Fruit fly (Drosophila melanogaster) S2 (cell line): ENCODE data around the gene CG45307.

Experiments
- CG8478 ChIP-seq: fragments of >200 bp; optimal IDR thresholded peaks from 2 replicates; lab custom pipeline; 2018
- CTCF ChIP-seq, 2 experiments: fragments of >200 bp; optimal IDR thresholded peaks; 2 replicates each; lab custom pipeline; 2018

Gene CG45307

DNA sequence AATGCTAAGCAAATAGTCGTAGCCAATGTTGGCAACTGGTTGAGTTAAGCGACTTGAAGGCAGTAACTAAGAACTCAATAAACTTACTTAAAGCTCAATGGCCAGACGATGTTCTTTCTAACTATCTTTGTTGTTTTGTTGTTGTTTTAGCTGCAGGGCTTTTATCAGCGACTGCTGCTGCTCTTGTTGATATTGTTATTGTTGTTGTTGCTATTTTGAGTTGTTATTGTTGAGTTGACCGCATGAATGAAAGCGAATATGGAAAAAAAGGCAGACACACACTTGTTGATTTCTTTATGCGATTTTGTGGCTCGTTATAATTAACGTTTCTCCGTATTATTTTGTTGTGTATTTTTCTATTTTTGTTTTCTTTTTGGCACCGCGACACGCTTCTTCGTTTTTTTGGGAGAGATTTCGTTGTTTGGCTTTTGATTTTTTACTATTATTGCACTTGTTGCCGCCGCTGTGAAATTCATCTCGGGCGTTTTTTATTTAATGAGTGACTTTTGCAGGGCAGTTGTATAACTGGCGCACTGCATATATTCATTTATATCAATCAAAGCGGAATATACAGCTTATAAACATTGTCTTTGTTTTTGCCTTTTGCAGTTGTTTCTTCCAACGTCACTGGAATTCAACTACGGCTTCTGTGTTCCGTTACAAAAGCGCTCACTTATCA lies 43.4 kb downstream of the CG45307 start:
- TF ChIP-seq CTCF (optimal IDR thresholded peaks at IDR 0.05; lab: Kevin White, UChicago) (no peak), CG8478 (no peak)

DNA sequence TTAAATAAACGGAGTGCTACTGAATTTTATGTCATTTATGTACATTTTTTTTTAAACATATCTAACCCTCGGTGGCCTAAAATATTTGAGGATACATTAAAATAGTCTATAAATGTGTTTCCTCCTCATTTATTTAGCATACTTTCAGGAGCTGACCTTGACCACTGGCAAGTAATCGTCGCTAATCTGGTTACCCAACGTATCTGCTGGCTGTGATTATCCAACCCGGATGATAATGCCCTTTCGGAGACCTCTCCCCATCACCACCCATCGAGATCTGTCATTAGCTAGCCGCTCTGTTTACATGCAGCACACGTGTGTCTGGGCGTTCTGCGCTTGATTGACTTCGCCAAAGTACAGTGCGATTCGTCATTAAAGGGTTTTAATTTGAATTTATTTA lies 44.4 kb downstream of the CG45307 start:
- no peak for TF ChIP-seq CG8478
- no peak for TF ChIP-seq CTCF (optimal IDR thresholded peaks at IDR 0.05; lab: Kevin White, UChicago)

DNA sequence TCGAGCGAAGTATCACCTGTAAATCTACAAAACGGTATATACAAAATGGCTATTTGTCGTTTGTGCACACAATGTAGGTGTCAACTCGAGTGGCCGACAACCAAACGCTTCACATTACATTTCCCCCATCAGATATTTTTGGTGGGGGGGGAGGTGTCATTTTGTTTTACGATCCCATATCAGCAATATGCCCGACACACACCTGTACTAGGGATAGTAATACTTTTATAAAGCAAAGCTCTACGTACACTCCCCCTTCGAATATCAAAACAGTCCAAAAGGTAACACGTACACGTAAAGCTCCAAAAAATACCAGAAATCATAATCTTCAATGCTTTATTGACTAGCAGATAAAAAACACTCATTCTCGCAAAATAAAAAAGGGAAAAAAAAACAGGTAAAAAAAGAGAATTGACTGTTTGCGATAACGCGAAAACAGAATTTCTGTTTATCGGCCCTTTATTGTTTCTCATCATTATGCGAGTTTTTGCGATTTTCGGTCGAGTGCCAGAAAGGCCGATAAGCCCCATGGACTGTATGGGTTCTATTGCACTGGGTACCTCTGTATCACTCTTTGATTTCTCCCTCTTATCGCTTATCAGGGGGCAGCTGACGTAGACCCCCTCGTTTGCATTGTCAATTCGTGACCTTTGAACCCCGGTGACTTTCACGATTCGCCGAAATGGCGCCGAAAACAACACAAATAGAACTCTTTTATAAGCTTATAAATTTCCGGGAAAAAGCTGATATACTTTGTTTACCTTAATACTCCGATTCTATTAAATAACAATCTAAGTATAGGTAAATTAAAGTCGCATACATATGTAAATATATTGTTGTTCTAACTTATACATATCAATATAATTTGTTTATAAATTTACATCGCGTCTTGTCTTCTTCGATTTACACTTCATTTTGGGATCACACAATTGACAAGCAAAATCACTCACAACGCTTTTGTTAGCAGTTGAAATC lies 47.0 kb downstream of the CG45307 start, which contains the start of gene CatB:
Gene CatB, plus strand, starts transcription at position 925 of the 975 bp plus-strand sequence.
- no peak for TF ChIP-seq CG8478
- no peak for TF ChIP-seq CTCF (optimal IDR thresholded peaks at IDR 0.05; lab: Kevin White, UChicago)

DNA sequence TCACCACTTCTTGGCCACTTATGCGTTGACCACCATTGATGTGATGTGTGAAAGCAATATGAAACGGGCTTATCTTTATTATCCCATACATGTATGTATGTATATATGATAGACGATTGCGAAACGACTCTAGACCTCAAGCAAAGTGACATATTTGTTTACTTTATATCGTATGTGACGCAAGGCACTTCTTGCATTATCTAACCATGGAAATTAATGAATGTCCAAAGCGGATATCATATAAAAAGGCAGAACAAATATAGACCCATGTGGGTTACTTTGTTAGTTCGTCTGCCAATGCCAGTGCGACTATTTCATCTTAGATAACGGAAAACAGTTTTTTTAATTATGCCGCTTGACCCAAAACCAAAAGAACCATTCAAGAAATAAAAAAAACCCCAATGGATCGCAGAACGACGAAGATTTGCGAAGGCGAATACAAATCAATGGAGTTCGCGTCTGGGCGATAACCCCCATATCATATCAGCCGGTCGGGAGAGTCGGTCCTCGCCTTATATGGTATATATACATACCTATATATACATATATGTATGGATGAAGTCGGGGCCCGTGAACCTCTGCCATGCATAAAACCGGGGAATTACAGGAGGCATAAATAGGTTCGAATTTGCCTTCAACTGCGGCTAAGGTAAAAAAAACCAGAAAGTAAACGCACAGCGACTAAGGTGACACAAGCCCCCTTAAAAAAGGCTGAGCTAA lies 48.9 kb downstream of the CG45307 start:
- TF ChIP-seq CTCF (optimal IDR thresholded peaks at IDR 0.05; lab: Kevin White, UChicago): no peak
- no peak for TF ChIP-seq CG8478
